Fruit fly (Drosophila melanogaster) whole organism, embryonic: ENCODE measurements around the gene CG8066.
A peak's percentile ranks its signal among the peaks of the same experiment; 100 is the strongest.

ENCODE experiments used
- Antp ChIP-seq: fragments of 200-800 bp; sonication (Bioruptor generic); optimal IDR thresholded peaks from 3 replicates; lab custom pipeline; 2016; ENCODE audit warnings: missing biosample characterization, missing genetic modification characterization
- Bgb ChIP-seq: fragments of 200-800 bp; sonication (Bioruptor generic); IDR thresholded peaks from 2 replicates; pipeline ENCODE4 v1.3.6; 2022; ENCODE audit warnings: missing biosample characterization, missing genetic modification characterization; ENCODE audit not compliant: partially characterized antibody
- CG10654 ChIP-seq: fragments of 200-800 bp; sonication (Bioruptor generic); optimal IDR thresholded peaks from 2 replicates; lab custom pipeline; 2016; ENCODE audit warnings: missing biosample characterization, missing genetic modification characterization
- CG11456 ChIP-seq: fragments of 200-800 bp; sonication (Bioruptor generic); IDR thresholded peaks from 3 replicates; pipeline ENCODE4 v1.3.6; 2022; ENCODE audit warnings: missing biosample characterization, missing genetic modification characterization
- CG11504 ChIP-seq: fragments of 200-800 bp; sonication (Bioruptor generic); optimal IDR thresholded peaks from 3 replicates; lab custom pipeline; 2019; ENCODE audit warnings: missing biosample characterization, mild to moderate bottlenecking, missing genetic modification characterization, moderate library complexity
- CG11560 ChIP-seq: fragments of 200-800 bp; sonication (Bioruptor generic); IDR thresholded peaks from 3 replicates; pipeline ENCODE4 v1.3.6; 2022; ENCODE audit warnings: missing biosample characterization, missing genetic modification characterization
- CG13894 ChIP-seq: fragments of 200-800 bp; sonication (Bioruptor generic); optimal IDR thresholded peaks from 3 replicates; lab custom pipeline; 2018; ENCODE audit warnings: missing biosample characterization, mild to moderate bottlenecking, missing genetic modification characterization, moderate library complexity
- CG14441 ChIP-seq: fragments of 200-800 bp; sonication (Bioruptor generic); IDR thresholded peaks from 2 replicates; pipeline ENCODE4 v1.3.6; 2022; ENCODE audit warnings: missing biosample characterization, missing genetic modification characterization
- CG15073 ChIP-seq: fragments of 200-800 bp; sonication (Bioruptor generic); optimal IDR thresholded peaks from 2 replicates; lab custom pipeline; 2016; ENCODE audit warnings: missing biosample characterization, missing genetic modification characterization
- CG15514 ChIP-seq: fragments of 200-800 bp; sonication (Bioruptor generic); optimal IDR thresholded peaks from 3 replicates; lab custom pipeline; 2017; ENCODE audit warnings: missing biosample characterization, missing genetic modification characterization, mild to moderate bottlenecking, moderate library complexity, missing genetic modification reagents
- CG17568 ChIP-seq: fragments of 200-800 bp; sonication (Bioruptor generic); optimal IDR thresholded peaks from 2 replicates; lab custom pipeline; 2018; ENCODE audit warnings: missing biosample characterization, mild to moderate bottlenecking, missing genetic modification characterization, moderate library complexity
- CG1792 ChIP-seq: fragments of 200-800 bp; sonication (Bioruptor generic); optimal IDR thresholded peaks from 2 replicates; lab custom pipeline; 2016; ENCODE audit warnings: missing biosample characterization, missing genetic modification characterization
- CG18011 ChIP-seq: fragments of 200-800 bp; sonication (Bioruptor generic); optimal IDR thresholded peaks from 2 replicates; lab custom pipeline; 2017; ENCODE audit warnings: missing biosample characterization, missing genetic modification characterization, mild to moderate bottlenecking, moderate library complexity, missing genotype
- CG18476 ChIP-seq: fragments of 200-800 bp; sonication (Bioruptor generic); optimal IDR thresholded peaks from 2 replicates; lab custom pipeline; 2016; ENCODE audit warnings: missing biosample characterization, mild to moderate bottlenecking, missing genetic modification characterization
- CG2678 ChIP-seq: fragments of 200-800 bp; sonication (Bioruptor generic); optimal IDR thresholded peaks from 3 replicates; lab custom pipeline; 2019; ENCODE audit warnings: missing biosample characterization, mild to moderate bottlenecking, missing genetic modification characterization, moderate library complexity
- CG3407 ChIP-seq: fragments of 200-800 bp; sonication (Bioruptor generic); optimal IDR thresholded peaks from 2 replicates; lab custom pipeline; 2018; ENCODE audit warnings: missing biosample characterization, mild to moderate bottlenecking, missing genetic modification characterization
- CG5245 ChIP-seq: fragments of 200-800 bp; sonication (Bioruptor generic); optimal IDR thresholded peaks from 3 replicates; lab custom pipeline; 2016; ENCODE audit warnings: missing biosample characterization, missing genetic modification characterization
- CG6854 ChIP-seq: fragments of 200-800 bp; sonication (Bioruptor generic); optimal IDR thresholded peaks from 3 replicates; lab custom pipeline; 2017; ENCODE audit warnings: missing biosample characterization, mild to moderate bottlenecking, missing genetic modification characterization
- CG8290 ChIP-seq, 3 experiments: fragments of 200-800 bp; sonication (Bioruptor generic); optimal IDR thresholded peaks; 2 replicates each; lab custom pipeline; 2016 to 2019; ENCODE audit warnings: missing biosample characterization in 3 of 3, missing genetic modification characterization in 3 of 3, mild to moderate bottlenecking in 2 of 3, moderate library complexity in 1 of 3
- CG8765 ChIP-seq: fragments of 200-800 bp; sonication (Bioruptor generic); IDR thresholded peaks from 2 replicates; pipeline ENCODE4 v1.3.6; 2022; ENCODE audit warnings: missing biosample characterization, missing genetic modification characterization
- Camta ChIP-seq: fragments of 200-800 bp; sonication (Bioruptor generic); optimal IDR thresholded peaks from 2 replicates; lab custom pipeline; 2016; ENCODE audit warnings: missing biosample characterization, missing genetic modification characterization
- Ets65A ChIP-seq: fragments of 200-800 bp; sonication (Bioruptor generic); peaks from one replicate; lab custom pipeline; 2016; ENCODE audit warnings: missing biosample characterization, missing genetic modification characterization
- HLH4C ChIP-seq: fragments of 200-800 bp; sonication (Bioruptor generic); IDR thresholded peaks from 3 replicates; pipeline ENCODE4 v1.3.6; 2022; ENCODE audit warnings: missing biosample characterization, missing genetic modification characterization; ENCODE audit not compliant: partially characterized antibody
- Jarid2 ChIP-seq: fragments of 200-800 bp; sonication (Bioruptor generic); optimal IDR thresholded peaks from 3 replicates; lab custom pipeline; 2017; ENCODE audit warnings: mild to moderate bottlenecking, missing biosample characterization, missing genetic modification reagents, missing genetic modification characterization
- Rfx ChIP-seq: fragments of 200-800 bp; sonication (Bioruptor generic); IDR thresholded peaks from 2 replicates; pipeline ENCODE4 v1.3.6; 2022; ENCODE audit warnings: missing biosample characterization, missing genetic modification characterization
- TFAM ChIP-seq: fragments of 200-800 bp; sonication (Bioruptor generic); optimal IDR thresholded peaks from 2 replicates; lab custom pipeline; 2017; ENCODE audit warnings: missing biosample characterization, missing genetic modification characterization, inconsistent platforms
- Xbp1 ChIP-seq: fragments of 200-800 bp; sonication (Bioruptor generic); optimal IDR thresholded peaks from 3 replicates; lab custom pipeline; 2016; ENCODE audit warnings: missing biosample characterization, mild to moderate bottlenecking, missing genetic modification characterization
- amos ChIP-seq: fragments of 200-800 bp; sonication (Bioruptor generic); IDR thresholded peaks from 2 replicates; pipeline ENCODE4 v1.3.6; 2022; ENCODE audit warnings: missing biosample characterization, missing genetic modification characterization; ENCODE audit not compliant: partially characterized antibody
- dati ChIP-seq: fragments of 200-800 bp; sonication (Bioruptor generic); IDR thresholded peaks from 2 replicates; pipeline ENCODE4 v1.3.6; 2022; ENCODE audit warnings: missing biosample characterization, missing genetic modification characterization
- dimm ChIP-seq: fragments of 200-800 bp; sonication (Bioruptor generic); IDR thresholded peaks from 2 replicates; pipeline ENCODE4 v1.3.6; 2022; ENCODE audit warnings: missing biosample characterization, missing genetic modification characterization
- dmrt99B ChIP-seq: fragments of 200-800 bp; sonication (Bioruptor generic); optimal IDR thresholded peaks from 2 replicates; lab custom pipeline; 2018; ENCODE audit warnings: missing biosample characterization, mild to moderate bottlenecking, missing genetic modification characterization, moderate library complexity
- fu2 ChIP-seq: fragments of 200-800 bp; sonication (Bioruptor generic); optimal IDR thresholded peaks from 2 replicates; lab custom pipeline; 2016; ENCODE audit warnings: missing biosample characterization, missing genetic modification characterization
- gro ChIP-seq: fragments of 200-800 bp; sonication (Bioruptor generic); optimal IDR thresholded peaks from 2 replicates; lab custom pipeline; 2016; ENCODE audit warnings: missing biosample characterization, missing genetic modification characterization
- gsb ChIP-seq: fragments of 200-800 bp; sonication (Bioruptor generic); IDR thresholded peaks from 2 replicates; pipeline ENCODE4 v1.3.6; 2022; ENCODE audit warnings: missing biosample characterization, missing genetic modification characterization
- gt ChIP-seq: fragments of 200-800 bp; sonication (Bioruptor generic); IDR thresholded peaks from 2 replicates; pipeline ENCODE4 v1.3.6; 2022; ENCODE audit warnings: missing biosample characterization, missing genetic modification characterization
- hb ChIP-seq: fragments of 200-800 bp; sonication (Bioruptor generic); IDR thresholded peaks from 3 replicates; pipeline ENCODE4 v1.3.6; 2022; ENCODE audit warnings: missing biosample characterization, missing genetic modification characterization; ENCODE audit not compliant: partially characterized antibody
- hbn ChIP-seq: fragments of 200-800 bp; sonication (Bioruptor generic); IDR thresholded peaks from 2 replicates; pipeline ENCODE4 v1.3.6; 2022; ENCODE audit warnings: missing biosample characterization, missing genetic modification characterization; ENCODE audit not compliant: partially characterized antibody
- hkb ChIP-seq, 2 experiments: fragments of 200-800 bp in 1 of 2; fragments of >200 bp in 1 of 2; sonication (Bioruptor generic) in 1 of 2; IDR thresholded peaks in 1 of 2; optimal IDR thresholded peaks in 1 of 2; 2 replicates each; pipeline versions ENCODE4 v1.3.6 to Lab custom; 2017 to 2022; ENCODE audit warnings: missing biosample characterization in 1 of 2, missing genetic modification characterization in 1 of 2
- jing ChIP-seq: fragments of 200-800 bp; sonication (Bioruptor generic); optimal IDR thresholded peaks from 2 replicates; lab custom pipeline; 2018; ENCODE audit warnings: missing biosample characterization, mild to moderate bottlenecking, missing genetic modification characterization
- ken ChIP-seq: fragments of 200-800 bp; sonication (Bioruptor generic); IDR thresholded peaks from 3 replicates; pipeline ENCODE4 v1.3.6; 2022; ENCODE audit warnings: missing biosample characterization, missing genetic modification characterization
- mam ChIP-seq: fragments of 200-800 bp; sonication (Bioruptor generic); optimal IDR thresholded peaks from 3 replicates; lab custom pipeline; 2016; ENCODE audit warnings: missing biosample characterization, missing genetic modification characterization
- odd ChIP-seq: fragments of 200-800 bp; sonication (Bioruptor generic); optimal IDR thresholded peaks from 2 replicates; lab custom pipeline; 2017; ENCODE audit warnings: missing biosample characterization, mild to moderate bottlenecking, missing genetic modification characterization
- prd ChIP-seq, 3 experiments: fragments of >200 bp in 2 of 3; fragments of 200-800 bp in 1 of 3; sonication (Bioruptor generic) in 1 of 3; optimal IDR thresholded peaks in 2 of 3; IDR thresholded peaks in 1 of 3; 2 replicates in 2 of 3; 3 replicates in 1 of 3; pipeline versions ENCODE4 v1.3.6 to Lab custom; 2017 to 2022; ENCODE audit warnings: missing biosample characterization in 1 of 3, missing genetic modification characterization in 1 of 3
- sr ChIP-seq: fragments of 200-800 bp; sonication (Bioruptor generic); IDR thresholded peaks from 3 replicates; pipeline ENCODE4 v1.3.6; 2022; ENCODE audit warnings: missing biosample characterization, missing genetic modification characterization
- usp ChIP-seq: fragments of >200 bp; optimal IDR thresholded peaks from 2 replicates; lab custom pipeline; 2017; ENCODE audit warnings: missing biosample characterization, missing genetic modification characterization
- z ChIP-seq: fragments of 200-800 bp; sonication (Bioruptor generic); IDR thresholded peaks from 3 replicates; pipeline ENCODE4 v1.3.6; 2022; ENCODE audit warnings: missing biosample characterization, missing genetic modification characterization
- zf30C ChIP-seq: fragments of 200-800 bp; sonication (Bioruptor generic); optimal IDR thresholded peaks from 3 replicates; lab custom pipeline; 2018; ENCODE audit warnings: missing biosample characterization, mild to moderate bottlenecking, missing genetic modification characterization

Gene CG8066

DNA sequence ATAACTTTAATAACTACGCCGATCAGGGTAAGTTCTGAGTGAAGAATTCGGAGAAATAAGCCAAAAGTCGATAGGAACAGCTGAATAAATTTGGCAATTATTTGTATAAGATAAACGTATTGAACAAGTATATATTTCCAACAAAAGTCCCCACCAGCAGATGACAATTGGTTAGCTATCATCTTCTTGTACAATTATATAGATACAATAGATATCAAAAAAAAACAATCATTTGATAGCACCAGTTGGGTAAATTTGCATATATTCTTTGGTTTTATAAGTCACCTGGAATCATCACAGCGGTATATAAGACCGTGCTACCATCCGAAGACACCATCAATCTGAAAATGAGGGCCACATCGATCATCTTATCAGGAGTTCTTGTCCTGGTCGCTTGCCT lies 8.0 kb downstream of the CG8066 start, which contains the start of gene Jig:
Jig (plus strand) TSS at position 301 of the 400 bp plus-strand sequence.
- TF ChIP-seq dati (no peak), CG11456 (no peak), gro (GFP tag; lab: Kevin White, UChicago) (no peak), hbn (no peak), CG6854 (no peak), CG13894 (tag; lab: Kevin White, UChicago) (no peak), CG1792 (no peak), ken (GFP tag; lab: Robert Waterston, UW) (no peak), Xbp1 (GFP tag; lab: Kevin White, UChicago) (no peak), CG8765 (GFP tag; lab: Robert Waterston, UW) (no peak), Ets65A (GFP tag; lab: Kevin White, UChicago) (no peak), usp (GFP tag; lab: Kevin White, UChicago) (no peak), z (GFP tag; lab: Robert Waterston, UW) (no peak), dimm (GFP tag; lab: Robert Waterston, UW) (no peak), amos (GFP tag; lab: Robert Waterston, UW) (no peak)
- TF ChIP-seq, all 482 proteins: peak for 0

DNA sequence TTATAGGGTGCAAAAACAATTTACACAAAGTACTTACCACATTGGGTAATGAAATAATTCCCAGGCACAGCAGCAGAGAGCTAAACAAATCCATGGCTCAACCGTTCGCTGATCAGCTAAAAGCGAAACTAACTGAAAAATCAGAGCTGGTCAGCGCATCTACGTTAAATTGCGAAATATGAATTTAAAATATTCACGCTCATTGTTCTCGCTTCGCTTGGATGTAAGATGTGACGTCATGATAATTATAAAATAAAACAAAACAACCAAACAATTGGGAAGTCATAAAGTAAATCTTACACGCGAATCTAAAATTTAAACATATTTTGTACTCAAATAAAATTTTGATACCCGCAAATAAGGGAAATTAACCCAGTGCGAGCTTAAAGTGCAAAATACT lies 8.7 kb downstream of the CG8066 start, which contains the start of gene CG14854:
CG14854 (minus strand) TSS at position 101 of the 400 bp plus-strand sequence.
- TF ChIP-seq Jarid2 (GFP tag; lab: Kevin White, UChicago) (no peak), Camta (GFP tag; lab: Kevin White, UChicago) (no peak), gsb (GFP tag; lab: Robert Waterston, UW) (no peak), CG15073 (no peak), zf30C (no peak), hb (no peak), CG5245 (GFP tag; lab: Kevin White, UChicago) (no peak)

DNA sequence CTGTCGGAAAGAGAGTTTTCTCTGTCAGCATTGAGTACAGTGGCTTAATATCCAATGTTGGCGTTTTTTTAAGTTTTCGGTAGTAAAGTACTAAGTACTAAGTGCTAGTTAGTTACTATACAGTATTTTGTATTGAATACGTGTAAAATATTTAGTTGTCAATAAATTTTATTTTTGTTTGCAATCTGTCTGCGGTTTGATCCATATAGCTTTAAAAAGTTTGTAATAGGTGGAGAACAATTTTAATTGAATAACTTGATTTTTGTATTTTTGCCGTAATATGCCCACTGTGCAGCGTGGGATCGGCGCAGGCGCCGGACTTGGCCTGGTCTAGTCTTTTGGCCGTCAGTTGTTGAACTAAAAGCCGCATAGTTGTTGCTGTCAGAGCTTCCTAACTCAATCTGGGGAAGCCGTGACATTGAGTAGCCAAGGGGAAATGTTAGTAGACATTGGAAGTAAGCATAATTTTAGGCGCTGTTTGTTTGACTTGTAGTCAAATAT lies 10.2 kb downstream of the CG8066 start:
- TF ChIP-seq Bgb (GFP tag; lab: Robert Waterston, UW) = peak; percentile 9; the same call in 1 of the 2 replicates
- TF ChIP-seq CG10654 (GFP tag; lab: Kevin White, UChicago) = peak; percentile 84
- TF ChIP-seq fu2 = peak; percentile 85
- TF ChIP-seq dmrt99B (tag; lab: Kevin White, UChicago) = peak; percentile 96
- peak; percentile 74 for TF ChIP-seq CG11560 (tag; lab: Robert Waterston, UW)
- peak; percentile 80 for TF ChIP-seq jing
- peak; percentile 87 for TF ChIP-seq Rfx (GFP tag; lab: Robert Waterston, UW)
- TF ChIP-seq CG18476 (GFP tag; lab: Kevin White, UChicago) = peak; percentile 89
- no peak; the same call in 2 of the 3 replicates for TF ChIP-seq sr
- TF ChIP-seq Antp (GFP tag; lab: Kevin White, UChicago) = peak; percentile 87
- TF ChIP-seq hkb (optimal IDR thresholded peaks at IDR 0.05; lab: Kevin White, UChicago) = no peak
- TF ChIP-seq hkb (GFP tag; IDR thresholded peaks at IDR 0.05; lab: Robert Waterston, UW) = peak; percentile 93
- TF ChIP-seq CG8290 (GFP tag; optimal IDR thresholded peaks at IDR 0.05; lab: Kevin White, UChicago) = no peak
- peak in 1 of 2 experiments; percentile 60 for TF ChIP-seq CG8290 (tag; optimal IDR thresholded peaks at IDR 0.05; lab: Kevin White, UChicago)
- peak; percentile 95 for TF ChIP-seq odd (GFP tag; lab: Kevin White, UChicago)
- TF ChIP-seq HLH4C = peak; percentile 42; the same call in 1 of the 3 replicates
- TF ChIP-seq mam (GFP tag; lab: Kevin White, UChicago) = peak; percentile 93
- TF ChIP-seq CG11504 = peak; percentile 96
- peak; percentile 83 for TF ChIP-seq CG3407 (GFP tag; lab: Kevin White, UChicago)
- TF ChIP-seq CG2678 (tag; lab: Kevin White, UChicago) = peak; percentile 96
- TF ChIP-seq CG14441 (GFP tag; lab: Robert Waterston, UW) = peak; percentile 83
- peak; percentile 56; the same call in 1 of the 2 replicates for TF ChIP-seq gt (GFP tag; lab: Robert Waterston, UW)
- TF ChIP-seq CG1792 = peak; percentile 83
- TF ChIP-seq CG18011 (GFP tag; lab: Kevin White, UChicago) = peak; percentile 79
- peak; percentile 84 for TF ChIP-seq CG17568 (GFP tag; lab: Kevin White, UChicago)
- peak; percentile 84 for TF ChIP-seq CG15514
- TF ChIP-seq TFAM (GFP tag; lab: Kevin White, UChicago) = no peak
- no peak for TF ChIP-seq prd (optimal IDR thresholded peaks at IDR 0.05; lab: Kevin White, UChicago)
- TF ChIP-seq prd (GFP tag; IDR thresholded peaks at IDR 0.05; lab: Robert Waterston, UW) = peak; percentile 84
